Worm (Caenorhabditis elegans) whole organism, midembryonic: Measurements from ENCODE around the gene srx-14.

Source experiments
- T22C8.4 ChIP-seq: fragments of 200-800 bp; sonication (Bioruptor generic); IDR thresholded peaks from 2 replicates; pipeline ENCODE4 v1.3.6; 2022; ENCODE audit warnings: missing genetic modification characterization, missing compliant biosample characterization
- cog-1 ChIP-seq: sonication (generic microtip); optimal IDR thresholded peaks from 2 replicates; lab custom pipeline; 2016; ENCODE audit warnings: missing genetic modification characterization, missing compliant biosample characterization
- flt-1 ChIP-seq: fragments of 200-800 bp; sonication (Bioruptor generic); IDR thresholded peaks from 2 replicates; pipeline ENCODE4 v1.3.6; 2022; ENCODE audit warnings: missing genetic modification characterization, missing compliant biosample characterization
- med-1 ChIP-seq: sonication (generic microtip); optimal IDR thresholded peaks from 2 replicates; lab custom pipeline; 2017; ENCODE audit warnings: missing genetic modification characterization, mild to moderate bottlenecking, missing compliant biosample characterization, antibody characterized with exemption, missing genetic modification reagents; ENCODE audit not compliant: insufficient read depth
- ref-1 ChIP-seq: fragments of 200-800 bp; sonication (Bioruptor generic); conservative IDR thresholded peaks from 2 replicates; pipeline ENCODE4 v1.3.6; 2022; ENCODE audit warnings: missing genetic modification reagents, missing genetic modification characterization, missing compliant biosample characterization
- tab-1 ChIP-seq: fragments of 200-800 bp; sonication (Bioruptor generic); IDR thresholded peaks from 2 replicates; pipeline ENCODE4 v1.3.6; 2022; ENCODE audit warnings: missing genetic modification characterization, missing compliant biosample characterization
- ztf-23 ChIP-seq: fragments of 200-800 bp; sonication (Bioruptor generic); IDR thresholded peaks from 2 replicates; pipeline ENCODE4 v1.3.6; 2022; ENCODE audit warnings: missing genetic modification reagents, missing genetic modification characterization, missing compliant biosample characterization
- ztf-29 ChIP-seq: fragments of 200-800 bp; sonication (Bioruptor generic); IDR thresholded peaks from 2 replicates; pipeline ENCODE4 v1.3.6; 2022; ENCODE audit warnings: missing genetic modification reagents, missing genetic modification characterization, missing compliant biosample characterization

DNA sequence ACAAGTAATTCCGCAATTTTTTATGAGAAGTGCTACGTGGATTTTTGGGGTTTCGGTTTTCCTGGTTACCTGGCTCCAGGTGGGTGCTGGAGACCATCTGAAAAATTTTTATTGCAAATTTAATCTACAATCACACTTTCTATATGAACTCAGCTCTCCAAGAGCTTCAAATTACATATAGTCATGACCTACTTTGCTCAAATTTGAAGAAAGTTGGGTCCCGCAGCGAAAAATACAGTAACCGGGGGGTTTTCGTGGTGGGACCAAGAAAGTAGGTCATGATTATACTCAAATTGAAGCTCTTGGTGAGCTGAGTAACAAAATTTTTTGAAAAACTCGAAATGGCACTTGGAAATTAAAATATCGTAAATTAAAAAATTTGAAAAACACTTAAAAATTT lies 46.8 kb upstream of the srx-14 start, which contains the start of gene ets-8:
- TF ChIP-seq flt-1 (GFP tag; lab: Robert Waterston, UW) = no peak
- no peak for TF ChIP-seq T22C8.4 (GFP tag; lab: Robert Waterston, UW)
- TF ChIP-seq ztf-29 = no peak
- TF ChIP-seq ztf-23 (GFP tag; lab: Robert Waterston, UW) = no peak
- no peak for TF ChIP-seq med-1 (GFP tag; lab: Kevin White, UChicago)
- TF ChIP-seq cog-1 (tag; lab: Kevin White, UChicago) = no peak
- TF ChIP-seq tab-1 = no peak
- no peak for TF ChIP-seq ref-1 (GFP tag; lab: Robert Waterston, UW)
